Fruit fly (Drosophila melanogaster): ENCODE data around the gene Taf9.

Gene Taf9

dm6 chrX:17850179-17850578, 8.2 kb downstream of the Taf9 start, which contains the start of the genes CG15814 and Spt7 (continued):
- no peak for TF ChIP-seq gt (GFP tag; IDR thresholded peaks at IDR 0.05)
- peak; percentile 54 for TF ChIP-seq CG2129 (GFP tag; IDR thresholded peaks at IDR 0.05; ENCODE audit: partially characterized antibody)
- TF ChIP-seq lmd (GFP tag; IDR thresholded peaks at IDR 0.05) = 0 out of 2 replicates have a peak, but pooled peaks have one; percentile 5
- no peak for TF ChIP-seq zf30C (GFP tag; optimal IDR thresholded peaks at IDR 0.05)
- peak; percentile 75 for TF ChIP-seq vnd (GFP tag; IDR thresholded peaks at IDR 0.05; ENCODE audit: partially characterized antibody)
- TF ChIP-seq CG12299 (tag; optimal IDR thresholded peaks at IDR 0.05) = peak; percentile 4
- TF ChIP-seq pzg (GFP tag; optimal IDR thresholded peaks at IDR 0.05) = peak; percentile 85
- TF ChIP-seq CG7556 (GFP tag; optimal IDR thresholded peaks at IDR 0.05) = no peak
- peak; percentile 85 for TF ChIP-seq Dref (GFP tag; IDR thresholded peaks at IDR 0.05)
- TF ChIP-seq Eip74EF (GFP tag; optimal IDR thresholded peaks at IDR 0.05) = no peak
- TF ChIP-seq CG17829 (tag; optimal IDR thresholded peaks at IDR 0.05) = peak; percentile 62
- TF ChIP-seq CG12219 (GFP tag; optimal IDR thresholded peaks at IDR 0.05) = no peak
- peak; percentile 2 for TF ChIP-seq CG1233 (GFP tag; optimal IDR thresholded peaks at IDR 0.05)
- TF ChIP-seq Dll (GFP tag; IDR thresholded peaks at IDR 0.05; ENCODE audit: partially characterized antibody) = peak; percentile 82
- TF ChIP-seq CG11560 (tag; IDR thresholded peaks at IDR 0.05) = no peak
- TF ChIP-seq z (GFP tag; IDR thresholded peaks at IDR 0.05) = no peak
- TF ChIP-seq oc (tag; optimal IDR thresholded peaks at IDR 0.05) = no peak
- peak; percentile 87 for TF ChIP-seq knrl (GFP tag; IDR thresholded peaks at IDR 0.05; ENCODE audit: partially characterized antibody)
- TF ChIP-seq Lpt (GFP tag; optimal IDR thresholded peaks at IDR 0.05) = no peak
- no peak for TF ChIP-seq MTF-1 (GFP tag; optimal IDR thresholded peaks at IDR 0.05; ENCODE audit: borderline replicate concordance)
- 0 out of 2 replicates have a peak, but pooled peaks have one; percentile 24 for TF ChIP-seq ara (GFP tag; IDR thresholded peaks at IDR 0.05)
- no peak for TF ChIP-seq CG30431 (GFP tag; optimal IDR thresholded peaks at IDR 0.05)
- peak; percentile 34 for TF ChIP-seq Lhr (GFP tag; optimal IDR thresholded peaks at IDR 0.05)
- TF ChIP-seq tap (tag; optimal IDR thresholded peaks at IDR 0.05) = no peak
- no peak for TF ChIP-seq CG31441 (GFP tag; IDR thresholded peaks at IDR 0.05)
- TF ChIP-seq disco-r (GFP tag; optimal IDR thresholded peaks at IDR 0.05) = no peak
- TF ChIP-seq seq (GFP tag; IDR thresholded peaks at IDR 0.05) = no peak
- TF ChIP-seq CG15479 (GFP tag; optimal IDR thresholded peaks at IDR 0.05) = no peak
- peak; percentile 35 for TF ChIP-seq CrebB (tag; optimal IDR thresholded peaks at IDR 0.05)
- TF ChIP-seq prd (optimal IDR thresholded peaks at IDR 0.05) = no peak
- 0 out of 3 replicates have a peak, but pooled peaks have one; percentile 34 for TF ChIP-seq prd (GFP tag; IDR thresholded peaks at IDR 0.05)
- TF ChIP-seq ttk (GFP tag; IDR thresholded peaks at IDR 0.05) = no peak
- peak; percentile 88 for TF ChIP-seq Bgb (GFP tag; IDR thresholded peaks at IDR 0.05; ENCODE audit: partially characterized antibody)
- TF ChIP-seq hkb (optimal IDR thresholded peaks at IDR 0.05) = no peak
- TF ChIP-seq hkb (GFP tag; IDR thresholded peaks at IDR 0.05) = no peak; the same call in 1 of the 2 replicates
- no peak for TF ChIP-seq Ptx1 (GFP tag; IDR thresholded peaks at IDR 0.05)
- TF ChIP-seq h (optimal IDR thresholded peaks at IDR 0.05) = no peak
- TF ChIP-seq CG14441 (GFP tag; IDR thresholded peaks at IDR 0.05) = peak; percentile 6; the same call in 1 of the 2 replicates
- no peak for TF ChIP-seq Lim3 (GFP tag; IDR thresholded peaks at IDR 0.05)
- peak; percentile 84 for TF ChIP-seq hbn (GFP tag; IDR thresholded peaks at IDR 0.05; ENCODE audit: partially characterized antibody)
- TF ChIP-seq schlank (tag; optimal IDR thresholded peaks at IDR 0.05) = peak; percentile 37
- TF ChIP-seq fd3F (GFP tag; optimal IDR thresholded peaks at IDR 0.05) = peak; percentile 12
- TF ChIP-seq CG11723 (GFP tag; optimal IDR thresholded peaks at IDR 0.05) = no peak
- peak; percentile 92 for TF ChIP-seq bbx (GFP tag; IDR thresholded peaks at IDR 0.05; ENCODE audit: partially characterized antibody)
- no peak for TF ChIP-seq Hr78 (GFP tag; optimal IDR thresholded peaks at IDR 0.05)
- TF ChIP-seq CG8944 (GFP tag; optimal IDR thresholded peaks at IDR 0.05) = no peak
- TF ChIP-seq jigr1 (GFP tag; IDR thresholded peaks at IDR 0.05) = no peak
- peak; percentile 35 for TF ChIP-seq wek (GFP tag; optimal IDR thresholded peaks at IDR 0.05)
- TF ChIP-seq Oli (tag; optimal IDR thresholded peaks at IDR 0.05) = no peak
- peak; percentile 81 for TF ChIP-seq trem (tag; optimal IDR thresholded peaks at IDR 0.05)
- TF ChIP-seq Ssrp (tag; optimal IDR thresholded peaks at IDR 0.05) = no peak

All from whole organism, embryonic.